Fruit fly (Drosophila melanogaster): ENCODE data around the gene CG33307.

Gene CG33307

dm6 chr2L:13841508-13841907 lies at the start of gene CG33307:
Gene CG33307 (minus strand): TSS chr2L:13841520.
- TF ChIP-seq Sin3A (optimal IDR thresholded peaks at IDR 0.05) (no peak), h (optimal IDR thresholded peaks at IDR 0.05) (no peak), insv (optimal IDR thresholded peaks at IDR 0.05) (no peak), Myc (optimal IDR thresholded peaks at IDR 0.05) (no peak), psq (optimal IDR thresholded peaks at IDR 0.05) (no peak)

- TF ChIP-seq Sin3A (optimal IDR thresholded peaks at IDR 0.05) (no peak), Myc (optimal IDR thresholded peaks at IDR 0.05) (no peak), psq (optimal IDR thresholded peaks at IDR 0.05) (no peak), insv (optimal IDR thresholded peaks at IDR 0.05) (no peak), h (optimal IDR thresholded peaks at IDR 0.05) (no peak)
Observed at dm6 chr2L:13889934-13890333, 48.6 kb upstream of the CG33307 start.

dm6 chr2L:13886326-13887073 lies 45.2 kb upstream of the CG33307 start:
- no peak for TF ChIP-seq psq (optimal IDR thresholded peaks at IDR 0.05)
- no peak for TF ChIP-seq ttk (optimal IDR thresholded peaks at IDR 0.05)
- TF ChIP-seq Sin3A (optimal IDR thresholded peaks at IDR 0.05), result no peak
- TF ChIP-seq insv (optimal IDR thresholded peaks at IDR 0.05), result no peak

dm6 chr2L:13884678-13885303 lies 43.5 kb upstream of the CG33307 start:
- TF ChIP-seq h (optimal IDR thresholded peaks at IDR 0.05) (no peak), psq (optimal IDR thresholded peaks at IDR 0.05) (no peak), ttk (optimal IDR thresholded peaks at IDR 0.05) (no peak), Sin3A (optimal IDR thresholded peaks at IDR 0.05) (no peak), Myc (optimal IDR thresholded peaks at IDR 0.05) (no peak)

dm6 chr2L:13884063-13884656 lies 42.8 kb upstream of the CG33307 start:
- no peak for TF ChIP-seq Myc (optimal IDR thresholded peaks at IDR 0.05)
- TF ChIP-seq h (optimal IDR thresholded peaks at IDR 0.05), result no peak
- TF ChIP-seq ttk (optimal IDR thresholded peaks at IDR 0.05), result no peak
- TF ChIP-seq psq (optimal IDR thresholded peaks at IDR 0.05), result no peak
- TF ChIP-seq insv (optimal IDR thresholded peaks at IDR 0.05), result no peak
- no peak for TF ChIP-seq Sin3A (optimal IDR thresholded peaks at IDR 0.05)

- no peak for TF ChIP-seq psq (optimal IDR thresholded peaks at IDR 0.05)
- no peak for TF ChIP-seq ttk (optimal IDR thresholded peaks at IDR 0.05)
Observed at dm6 chr2L:13881939-13882338, 40.6 kb upstream of the CG33307 start.

- TF ChIP-seq h (optimal IDR thresholded peaks at IDR 0.05), result no peak
- no peak for TF ChIP-seq insv (optimal IDR thresholded peaks at IDR 0.05)
- no peak for TF ChIP-seq ttk (optimal IDR thresholded peaks at IDR 0.05)
- TF ChIP-seq psq (optimal IDR thresholded peaks at IDR 0.05), result no peak
- no peak for TF ChIP-seq Sin3A (optimal IDR thresholded peaks at IDR 0.05)
- no peak for TF ChIP-seq Myc (optimal IDR thresholded peaks at IDR 0.05)
Observed at dm6 chr2L:13881387-13881902, 40.1 kb upstream of the CG33307 start.

dm6 chr2L:13878801-13879200 lies 37.5 kb upstream of the CG33307 start:
- no peak for TF ChIP-seq psq (optimal IDR thresholded peaks at IDR 0.05)
- TF ChIP-seq ttk (optimal IDR thresholded peaks at IDR 0.05), result no peak
- no peak for TF ChIP-seq Myc (optimal IDR thresholded peaks at IDR 0.05)
- TF ChIP-seq insv (optimal IDR thresholded peaks at IDR 0.05), result no peak
- no peak for TF ChIP-seq h (optimal IDR thresholded peaks at IDR 0.05)
- TF ChIP-seq Sin3A (optimal IDR thresholded peaks at IDR 0.05), result no peak

dm6 chr2L:13877934-13878580 lies 36.7 kb upstream of the CG33307 start:
- TF ChIP-seq Sin3A (optimal IDR thresholded peaks at IDR 0.05) (no peak), ttk (optimal IDR thresholded peaks at IDR 0.05) (no peak), psq (optimal IDR thresholded peaks at IDR 0.05) (no peak), h (optimal IDR thresholded peaks at IDR 0.05) (no peak), Myc (optimal IDR thresholded peaks at IDR 0.05) (no peak), insv (optimal IDR thresholded peaks at IDR 0.05) (no peak)

- TF ChIP-seq psq (optimal IDR thresholded peaks at IDR 0.05), result no peak
- no peak for TF ChIP-seq insv (optimal IDR thresholded peaks at IDR 0.05)
- TF ChIP-seq Myc (optimal IDR thresholded peaks at IDR 0.05), result no peak
- no peak for TF ChIP-seq h (optimal IDR thresholded peaks at IDR 0.05)
- TF ChIP-seq Sin3A (optimal IDR thresholded peaks at IDR 0.05), result no peak
- no peak for TF ChIP-seq ttk (optimal IDR thresholded peaks at IDR 0.05)
Observed at dm6 chr2L:13876698-13877097, 35.4 kb upstream of the CG33307 start.

dm6 chr2L:13873147-13873546 lies 31.8 kb upstream of the CG33307 start:
- TF ChIP-seq insv (optimal IDR thresholded peaks at IDR 0.05) (no peak), psq (optimal IDR thresholded peaks at IDR 0.05) (no peak), Sin3A (optimal IDR thresholded peaks at IDR 0.05) (no peak), Myc (optimal IDR thresholded peaks at IDR 0.05) (no peak), h (optimal IDR thresholded peaks at IDR 0.05) (no peak), ttk (optimal IDR thresholded peaks at IDR 0.05) (no peak)

dm6 chr2L:13869400-13869799 lies 28.1 kb upstream of the CG33307 start:
- TF ChIP-seq insv (optimal IDR thresholded peaks at IDR 0.05), result no peak
- TF ChIP-seq ttk (optimal IDR thresholded peaks at IDR 0.05), result no peak
- TF ChIP-seq Sin3A (optimal IDR thresholded peaks at IDR 0.05), result no peak
- TF ChIP-seq Myc (optimal IDR thresholded peaks at IDR 0.05), result no peak
- TF ChIP-seq h (optimal IDR thresholded peaks at IDR 0.05), result no peak
- TF ChIP-seq psq (optimal IDR thresholded peaks at IDR 0.05), result no peak
